Fruit fly (Drosophila melanogaster) whole organism, embryonic: ENCODE results near the gene CG6254.

Experiments
- Ptx1 ChIP-seq: fragments of 200-800 bp; sonication (Bioruptor generic); IDR thresholded peaks from 2 replicates; pipeline ENCODE4 v1.3.6; 2022; ENCODE audit warnings: missing biosample characterization, missing genetic modification characterization
- bcd ChIP-seq: fragments of 200-800 bp; sonication (Bioruptor generic); optimal IDR thresholded peaks from 2 replicates; lab custom pipeline; 2017; ENCODE audit warnings: missing biosample characterization, mild to moderate bottlenecking, missing genetic modification characterization
- cg ChIP-seq: fragments of 200-800 bp; sonication (Bioruptor generic); optimal IDR thresholded peaks from 3 replicates; lab custom pipeline; 2019; ENCODE audit warnings: missing biosample characterization, mild to moderate bottlenecking, missing genetic modification characterization, moderate library complexity
- fd96Cb ChIP-seq: fragments of 200-800 bp; sonication (Bioruptor generic); optimal IDR thresholded peaks from 2 replicates; lab custom pipeline; 2018; ENCODE audit warnings: missing biosample characterization, mild to moderate bottlenecking, missing genetic modification characterization, moderate library complexity

The CG6254 gene

dm6 chr3R:10109212-10109880 lies 51.8 kb downstream of the CG6254 start (continued):
- peak; percentile 97 for TF ChIP-seq cg (GFP tag; lab: Kevin White, UChicago)
- no peak for TF ChIP-seq fd96Cb
- peak; percentile 16; the same call in 1 of the 2 replicates for TF ChIP-seq Ptx1 (GFP tag; lab: Robert Waterston, UW)
- no peak for TF ChIP-seq bcd
